Fruit fly (Drosophila melanogaster) whole organism, pupa: ENCODE measurements around the gene CG10680.
A peak's percentile ranks its signal among the peaks of the same experiment; 100 is the strongest.

Source experiments
- CG10348 ChIP-seq: fragments of 200-800 bp; sonication (Bioruptor generic); IDR thresholded peaks from 2 replicates; pipeline ENCODE4 v1.3.6; 2022; ENCODE audit warnings: missing biosample characterization, missing genetic modification characterization
- CG12605 ChIP-seq: fragments of 200-800 bp; sonication (Bioruptor generic); IDR thresholded peaks from 2 replicates; pipeline ENCODE4 v1.3.6; 2022; ENCODE audit warnings: missing biosample characterization, missing genetic modification characterization
- CG13204 ChIP-seq: fragments of 200-800 bp; sonication (Bioruptor generic); optimal IDR thresholded peaks from 2 replicates; lab custom pipeline; 2018; ENCODE audit warnings: missing biosample characterization, mild to moderate bottlenecking, missing genetic modification characterization, moderate library complexity
- CG14655 ChIP-seq: fragments of 200-800 bp; sonication (Bioruptor generic); optimal IDR thresholded peaks from 3 replicates; lab custom pipeline; 2017; ENCODE audit warnings: mild to moderate bottlenecking, missing biosample characterization, missing genetic modification reagents, missing genetic modification characterization
- CG15710 ChIP-seq: fragments of 200-800 bp; sonication (Bioruptor generic); optimal IDR thresholded peaks from 2 replicates; lab custom pipeline; 2018; ENCODE audit warnings: missing biosample characterization, mild to moderate bottlenecking, missing genetic modification characterization, moderate library complexity
- CG17806 ChIP-seq: fragments of 200-800 bp; sonication (Bioruptor generic); optimal IDR thresholded peaks from 2 replicates; lab custom pipeline; 2018; ENCODE audit warnings: missing biosample characterization, mild to moderate bottlenecking, missing genetic modification characterization, moderate library complexity
- CG32121 ChIP-seq: fragments of 200-800 bp; sonication (Bioruptor generic); IDR thresholded peaks from 2 replicates; pipeline ENCODE4 v1.3.6; 2022; ENCODE audit warnings: missing biosample characterization, missing genetic modification characterization
- CG34367 ChIP-seq: fragments of 200-800 bp; sonication (Bioruptor generic); optimal IDR thresholded peaks from 2 replicates; lab custom pipeline; 2018; ENCODE audit warnings: missing biosample characterization, mild to moderate bottlenecking, missing genetic modification characterization
- CG4496 ChIP-seq: fragments of 200-800 bp; sonication (Bioruptor generic); IDR thresholded peaks from 3 replicates; pipeline ENCODE4 v1.3.6; 2022; ENCODE audit warnings: missing biosample characterization, missing genetic modification characterization
- CG8159 ChIP-seq: fragments of 200-800 bp; sonication (Bioruptor generic); optimal IDR thresholded peaks from 3 replicates; lab custom pipeline; 2018; ENCODE audit warnings: missing biosample characterization, mild to moderate bottlenecking, missing genetic modification characterization, moderate library complexity
- CG8301 ChIP-seq: fragments of 200-800 bp; sonication (Bioruptor generic); optimal IDR thresholded peaks from 2 replicates; lab custom pipeline; 2018; ENCODE audit warnings: missing biosample characterization, mild to moderate bottlenecking, missing genetic modification characterization
- CG9948 ChIP-seq: fragments of 200-800 bp; sonication (Bioruptor generic); optimal IDR thresholded peaks from 2 replicates; lab custom pipeline; 2018; ENCODE audit warnings: missing biosample characterization, mild to moderate bottlenecking, missing genetic modification characterization, moderate library complexity
- D1 ChIP-seq: fragments of 200-800 bp; sonication (Bioruptor generic); optimal IDR thresholded peaks from 2 replicates; lab custom pipeline; 2018; ENCODE audit warnings: missing biosample characterization, mild to moderate bottlenecking, missing genetic modification characterization, moderate library complexity
- EcR ChIP-seq: fragments of 200-800 bp; sonication (Bioruptor generic); optimal IDR thresholded peaks from 3 replicates; lab custom pipeline; 2019; ENCODE audit warnings: missing biosample characterization, missing genetic modification characterization, mild to moderate bottlenecking, moderate library complexity, missing genetic modification reagents
- Ets98B ChIP-seq: fragments of 200-800 bp; sonication (Bioruptor generic); IDR thresholded peaks from 2 replicates; pipeline ENCODE4 v1.3.6; 2022; ENCODE audit warnings: missing biosample characterization, missing genetic modification characterization
- Pif1A ChIP-seq: fragments of 200-800 bp; sonication (Bioruptor generic); optimal IDR thresholded peaks from 3 replicates; lab custom pipeline; 2016; ENCODE audit warnings: missing biosample characterization, missing genetic modification characterization
- Pif1B ChIP-seq: fragments of 200-800 bp; sonication (Bioruptor generic); optimal IDR thresholded peaks from 3 replicates; lab custom pipeline; 2016; ENCODE audit warnings: missing biosample characterization, missing genetic modification characterization
- Snoo ChIP-seq: fragments of 200-800 bp; sonication (Bioruptor generic); optimal IDR thresholded peaks from 3 replicates; lab custom pipeline; 2017; ENCODE audit warnings: missing biosample characterization, mild to moderate bottlenecking, missing genetic modification characterization, inconsistent platforms
- fd96Ca ChIP-seq: fragments of 200-800 bp; sonication (Bioruptor generic); IDR thresholded peaks from 3 replicates; pipeline ENCODE4 v1.3.6; 2022; ENCODE audit warnings: missing biosample characterization, missing genetic modification characterization
- gl ChIP-seq: fragments of 200-800 bp; sonication (Bioruptor generic); optimal IDR thresholded peaks from 2 replicates; lab custom pipeline; 2018; ENCODE audit warnings: missing biosample characterization, mild to moderate bottlenecking, missing genetic modification characterization
- rn ChIP-seq: fragments of 200-800 bp; sonication (Bioruptor generic); IDR thresholded peaks from 2 replicates; pipeline ENCODE4 v1.3.6; 2022; ENCODE audit warnings: missing biosample characterization, missing genetic modification characterization

The CG10680 gene

DNA sequence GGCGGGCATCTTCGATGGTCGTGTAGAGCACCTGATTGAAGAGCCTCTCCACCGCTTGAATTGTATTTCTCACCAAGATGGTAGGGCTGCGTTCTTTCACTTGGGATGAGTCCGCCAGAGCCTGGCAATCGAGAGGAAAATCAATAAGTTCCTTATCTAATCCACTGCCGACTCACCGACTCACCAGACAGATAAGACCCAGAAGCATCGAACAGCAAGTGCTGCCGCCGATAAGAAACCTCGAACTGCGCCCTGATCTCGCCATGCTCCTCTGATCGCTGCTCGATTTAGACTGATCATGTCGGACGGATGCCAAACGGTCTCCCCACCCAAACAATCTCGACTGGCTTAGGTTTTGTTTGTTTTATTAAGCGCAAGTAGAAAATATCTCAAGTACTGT is 3.5 kb downstream of the CG10680 start, which contains the start of gene Hf:
Gene Hf (minus strand): TSS at position 296 of the 400 bp plus-strand sequence.
- no peak for TF ChIP-seq CG12605 (GFP tag; lab: Robert Waterston, UW)
- TF ChIP-seq CG15710: no peak
- no peak for TF ChIP-seq CG13204 (GFP tag; lab: Kevin White, UChicago)
- no peak for TF ChIP-seq Pif1B (GFP tag; lab: Kevin White, UChicago)
- no peak for TF ChIP-seq CG4496
- TF ChIP-seq CG32121 (GFP tag; lab: Robert Waterston, UW): no peak
- no peak for TF ChIP-seq rn (GFP tag; lab: Robert Waterston, UW)
- no peak for TF ChIP-seq gl (tag; lab: Kevin White, UChicago)
- TF ChIP-seq CG10348: no peak
- no peak for TF ChIP-seq CG34367
- no peak for TF ChIP-seq fd96Ca
- TF ChIP-seq CG9948 (tag; lab: Kevin White, UChicago): no peak
- TF ChIP-seq Pif1A (GFP tag; lab: Kevin White, UChicago): no peak
- no peak for TF ChIP-seq CG17806
- TF ChIP-seq CG8159 (tag; lab: Kevin White, UChicago): no peak
- TF ChIP-seq EcR (GFP tag; lab: Kevin White, UChicago): no peak

DNA sequence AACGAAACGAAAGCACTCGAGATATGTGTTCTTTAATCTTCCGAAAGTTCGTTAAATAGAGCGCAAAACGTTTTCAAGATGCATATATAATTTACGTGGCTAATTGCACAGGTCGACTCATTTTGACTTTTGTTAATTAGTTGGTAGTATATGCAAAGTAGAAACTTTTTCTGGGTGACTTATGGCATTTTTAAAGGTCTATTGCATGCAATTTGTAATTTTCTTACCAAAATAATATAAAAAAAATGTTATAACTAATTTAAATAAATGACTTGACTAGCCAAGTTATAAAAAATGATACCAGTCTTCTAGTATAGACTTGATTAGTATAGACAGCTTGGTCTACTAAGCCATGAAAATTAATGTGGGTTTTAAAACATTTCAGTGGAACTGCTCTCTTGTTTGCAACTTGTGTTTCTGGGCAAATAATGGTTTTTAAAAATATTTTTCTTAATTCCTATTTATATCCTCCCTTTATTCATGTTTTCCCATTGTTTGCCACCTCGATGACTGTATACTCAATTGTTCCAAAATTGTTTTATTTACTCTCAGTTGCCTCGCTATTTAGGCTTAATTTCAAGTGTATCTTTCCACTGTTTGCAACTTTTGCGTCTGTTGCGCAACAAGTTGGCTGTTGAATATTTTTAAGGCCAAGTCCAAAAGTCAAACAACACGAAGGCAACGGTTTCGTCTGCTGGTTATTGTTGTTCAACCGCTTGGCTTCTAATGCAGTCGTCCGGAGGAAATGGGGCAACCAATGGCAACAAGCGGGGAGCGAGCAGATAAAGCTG is 24.1 kb downstream of the CG10680 start:
- no peak for TF ChIP-seq rn (GFP tag; lab: Robert Waterston, UW)
- TF ChIP-seq CG32121 (GFP tag; lab: Robert Waterston, UW): 0 out of 2 replicates have a peak, but pooled peaks have one; percentile 26
- peak; percentile 45 for TF ChIP-seq CG14655 (GFP tag; lab: Kevin White, UChicago)

DNA sequence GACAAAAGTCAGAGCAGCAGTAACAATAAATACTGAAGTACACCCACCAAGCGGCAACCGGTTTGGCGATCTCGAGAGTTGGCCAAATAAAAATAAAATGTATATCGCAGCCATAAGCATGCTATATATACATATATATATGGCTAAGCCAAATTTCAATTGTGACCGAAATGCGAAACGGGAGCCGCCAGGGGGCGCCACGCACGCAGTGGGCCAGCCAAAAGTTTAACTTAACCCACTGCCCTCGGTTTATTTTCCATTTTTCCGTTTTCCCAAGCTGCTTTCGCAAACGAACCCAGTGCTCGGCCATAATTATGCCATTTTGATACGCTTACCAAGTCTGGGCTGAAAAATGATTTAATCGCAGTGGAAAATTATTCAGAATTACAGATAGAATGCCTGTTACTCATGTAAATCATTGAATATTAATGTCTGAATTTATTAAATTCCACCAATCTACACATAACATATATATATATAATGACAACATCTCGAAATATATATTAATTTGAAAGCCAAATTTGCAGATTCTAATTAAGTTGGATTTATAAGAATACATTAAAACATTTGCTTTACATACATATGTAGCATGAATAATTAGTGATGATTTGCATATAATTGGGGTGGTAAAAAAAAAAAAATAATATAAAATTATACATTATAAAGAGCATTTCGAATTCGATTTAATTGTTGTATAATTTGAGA is 25.9 kb downstream of the CG10680 start:
- TF ChIP-seq CG8159 (tag; lab: Kevin White, UChicago): peak; percentile 27
- TF ChIP-seq Pif1A (GFP tag; lab: Kevin White, UChicago): no peak
- TF ChIP-seq fd96Ca: no peak
- no peak for TF ChIP-seq CG34367
- no peak for TF ChIP-seq CG13204 (GFP tag; lab: Kevin White, UChicago)
- peak; percentile 33 for TF ChIP-seq CG14655 (GFP tag; lab: Kevin White, UChicago)
- peak; percentile 9 for TF ChIP-seq CG15710
- TF ChIP-seq, all 21 proteins: peak for 3

DNA sequence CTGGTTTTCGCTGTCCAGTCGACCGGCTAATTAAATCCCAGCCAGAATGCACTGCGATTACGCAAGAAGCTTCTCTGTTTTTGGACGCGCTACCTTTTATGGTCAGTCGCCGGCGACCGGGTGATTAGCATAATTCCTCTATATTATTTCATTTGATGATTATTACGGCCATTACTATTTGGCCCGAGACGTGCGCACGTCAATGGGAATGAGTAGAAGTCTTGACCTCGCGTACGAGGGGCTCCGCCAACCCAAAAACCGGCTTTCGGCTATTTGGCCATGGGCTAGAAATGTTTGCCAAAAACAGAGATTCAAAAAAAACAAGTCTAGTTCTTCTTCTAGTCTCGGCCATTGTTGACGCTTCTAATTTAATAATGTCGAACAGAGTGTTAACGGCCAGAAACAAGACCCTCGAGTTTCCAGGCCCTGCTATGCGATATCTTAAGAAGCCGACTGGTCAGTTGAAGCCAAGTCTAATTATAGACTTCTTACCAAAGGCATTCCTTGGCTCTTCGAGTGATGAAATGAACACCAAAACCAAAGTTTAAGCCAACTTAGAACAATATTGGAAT is 28.6 kb downstream of the CG10680 start:
- TF ChIP-seq CG10348: no peak
- no peak for TF ChIP-seq D1 (tag; lab: Kevin White, UChicago)
- no peak for TF ChIP-seq Snoo (tag; lab: Kevin White, UChicago)
- no peak for TF ChIP-seq fd96Ca
- no peak for TF ChIP-seq CG9948 (tag; lab: Kevin White, UChicago)

DNA sequence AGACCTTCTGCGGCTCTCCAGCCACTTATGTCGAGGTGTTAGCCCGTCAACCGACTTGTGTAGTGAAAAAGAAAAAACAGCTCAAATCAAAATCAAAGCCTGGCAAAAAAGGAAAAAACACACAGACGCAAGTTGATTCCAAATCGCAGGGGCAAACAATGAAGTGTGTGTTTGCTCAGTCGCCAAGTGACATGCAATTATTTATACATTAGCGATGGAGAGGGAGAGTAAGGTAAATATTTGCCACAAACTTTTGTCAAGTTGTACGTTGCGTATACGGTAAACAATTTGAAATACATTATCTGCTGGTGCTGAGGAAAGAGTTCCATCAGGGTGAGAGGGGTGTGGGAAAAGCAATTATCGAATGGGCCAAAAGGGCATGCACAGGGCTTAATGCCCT is 34.2 kb downstream of the CG10680 start:
- TF ChIP-seq CG9948 (tag; lab: Kevin White, UChicago) (no peak), D1 (tag; lab: Kevin White, UChicago) (no peak), CG15710 (no peak), CG13204 (GFP tag; lab: Kevin White, UChicago) (no peak)

DNA sequence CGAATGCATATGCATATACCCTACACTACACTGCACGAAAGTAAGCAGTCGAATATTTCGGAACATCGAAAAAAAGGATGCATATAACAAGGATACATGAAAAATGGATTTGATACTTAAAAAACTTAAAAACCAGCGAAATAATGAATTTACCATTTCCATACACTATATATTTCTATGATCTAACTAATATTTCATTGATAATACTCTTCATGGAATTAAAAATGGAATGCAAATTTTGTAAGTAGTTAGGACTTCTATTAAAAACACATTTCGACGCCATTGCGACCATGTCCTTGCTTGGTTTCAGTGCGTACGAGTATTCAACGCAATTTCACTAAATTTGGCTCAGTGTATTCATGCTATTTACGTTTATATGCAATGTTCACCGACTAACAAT is 38.1 kb downstream of the CG10680 start:
- TF ChIP-seq CG4496 (no peak), Pif1B (GFP tag; lab: Kevin White, UChicago) (peak; percentile 48), CG10348 (no peak), CG8301 (tag; lab: Kevin White, UChicago) (peak; percentile 43), Ets98B (no peak), fd96Ca (no peak), EcR (GFP tag; lab: Kevin White, UChicago) (no peak), CG13204 (GFP tag; lab: Kevin White, UChicago) (no peak), Snoo (tag; lab: Kevin White, UChicago) (peak; percentile 15), CG34367 (no peak), D1 (tag; lab: Kevin White, UChicago) (no peak), CG32121 (GFP tag; lab: Robert Waterston, UW) (no peak), Pif1A (GFP tag; lab: Kevin White, UChicago) (peak; percentile 42), CG15710 (peak; percentile 57), gl (tag; lab: Kevin White, UChicago) (no peak), CG17806 (peak; percentile 48), CG12605 (GFP tag; lab: Robert Waterston, UW) (no peak), CG14655 (GFP tag; lab: Kevin White, UChicago) (peak; percentile 67), CG8159 (tag; lab: Kevin White, UChicago) (peak; percentile 69), CG9948 (tag; lab: Kevin White, UChicago) (peak; percentile 63), rn (GFP tag; lab: Robert Waterston, UW) (no peak)
